Fruit fly (Drosophila melanogaster): Measurements from ENCODE around the gene CG9330.

CG9330 gene

DNA sequence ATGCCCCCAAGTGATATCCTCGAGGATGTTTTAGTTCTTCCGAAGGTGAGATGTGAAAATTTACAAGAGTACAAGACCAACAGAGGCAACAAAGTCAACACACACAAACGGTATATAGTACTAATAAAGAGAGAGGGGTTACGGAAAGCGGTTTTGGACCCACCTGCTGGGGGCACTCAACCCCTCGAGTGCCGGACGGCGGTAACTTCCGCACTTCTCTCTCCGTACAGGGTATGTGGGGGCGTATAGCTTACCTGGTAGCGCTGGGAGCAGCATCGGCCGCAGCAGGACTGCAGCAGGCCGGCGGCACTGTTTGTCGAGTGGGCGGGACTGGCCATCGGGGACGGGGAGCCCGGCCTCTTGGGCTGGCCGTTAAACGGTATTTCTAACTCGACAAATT, 16.6 kb upstream of the CG9330 start:
- TF ChIP-seq Crg-1 (GFP tag; optimal IDR thresholded peaks at IDR 0.05) (no peak), cnc (optimal IDR thresholded peaks at IDR 0.05) (no peak), CG33017 (tag; optimal IDR thresholded peaks at IDR 0.05) (no peak), CG7045 (GFP tag; optimal IDR thresholded peaks at IDR 0.05) (no peak)

DNA sequence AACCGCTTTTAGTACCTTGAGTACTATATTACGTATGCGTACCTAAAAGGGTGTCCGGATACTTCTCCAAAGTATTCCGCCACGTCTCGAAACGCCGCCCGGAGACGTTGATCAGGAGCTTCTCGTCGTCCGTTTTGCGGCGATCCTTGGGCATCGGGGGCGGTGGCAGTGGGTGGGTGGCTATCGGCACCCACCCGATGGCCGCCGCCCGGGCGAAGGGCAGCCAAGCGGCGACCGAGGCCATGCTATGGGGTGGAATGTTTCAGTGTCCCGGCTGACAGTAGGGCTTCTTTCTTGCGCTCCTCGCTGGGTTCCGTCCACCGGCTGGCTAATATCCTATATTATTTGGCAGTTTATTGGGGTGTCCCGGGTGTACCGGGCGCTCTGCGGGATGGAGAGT, 11.6 kb upstream of the CG9330 start:
- no peak for TF ChIP-seq ovo (GFP tag; optimal IDR thresholded peaks at IDR 0.05)
- no peak for TF ChIP-seq CG14711 (tag; optimal IDR thresholded peaks at IDR 0.05)
- no peak for TF ChIP-seq Clk (GFP tag; optimal IDR thresholded peaks at IDR 0.05)
- no peak for TF ChIP-seq bab1 (GFP tag; optimal IDR thresholded peaks at IDR 0.05)
- no peak for TF ChIP-seq CG12768 (GFP tag; optimal IDR thresholded peaks at IDR 0.05)
- no peak for TF ChIP-seq cnc (optimal IDR thresholded peaks at IDR 0.05)
- TF ChIP-seq Crg-1 (GFP tag; optimal IDR thresholded peaks at IDR 0.05), result no peak
- no peak for TF ChIP-seq Hr96 (GFP tag; optimal IDR thresholded peaks at IDR 0.05)

DNA sequence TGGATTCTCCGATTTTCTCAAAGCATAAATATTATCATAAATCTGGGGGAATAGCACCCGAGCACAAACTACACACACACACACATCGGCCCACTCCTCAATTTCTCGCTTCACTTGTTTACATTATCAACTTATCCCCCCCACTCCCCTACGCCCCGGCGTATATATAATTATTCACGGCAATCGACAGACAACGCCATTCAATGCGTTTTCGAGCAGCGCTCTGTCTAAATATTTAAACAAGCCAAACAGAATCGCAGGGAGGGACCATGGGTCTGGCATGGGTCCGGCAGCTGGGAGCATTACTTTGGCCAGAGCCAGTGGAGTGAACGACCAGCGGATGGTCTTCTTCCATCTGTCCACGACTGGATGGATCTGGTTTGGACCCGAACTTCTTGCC, 10.4 kb upstream of the CG9330 start:
- TF ChIP-seq CG5204 (GFP tag; optimal IDR thresholded peaks at IDR 0.05) (no peak), Crg-1 (GFP tag; optimal IDR thresholded peaks at IDR 0.05) (no peak), toe (GFP tag; optimal IDR thresholded peaks at IDR 0.05) (no peak), CG7101 (tag; optimal IDR thresholded peaks at IDR 0.05) (peak; percentile 35)

DNA sequence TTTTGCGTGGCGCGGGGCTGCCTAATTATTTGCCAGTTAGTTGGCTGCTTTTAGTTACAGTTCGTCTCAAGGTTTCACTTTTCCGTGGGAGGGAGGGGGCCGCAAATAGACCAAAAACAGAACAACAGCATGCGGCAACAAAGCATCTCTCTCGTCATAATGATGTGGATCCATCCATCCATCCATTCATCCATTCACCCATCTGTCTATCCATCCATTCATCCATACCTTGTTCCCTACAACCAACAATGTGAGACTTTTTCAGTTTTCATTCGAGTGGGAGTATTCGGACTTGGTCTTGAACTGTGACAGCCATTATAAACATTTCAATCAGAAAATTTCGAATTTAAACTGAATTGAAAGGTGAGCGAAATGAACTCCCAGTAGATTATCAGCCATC, 6.7 kb upstream of the CG9330 start:
- no peak for TF ChIP-seq CG1620 (GFP tag; optimal IDR thresholded peaks at IDR 0.05)
- TF ChIP-seq Crg-1 (GFP tag; optimal IDR thresholded peaks at IDR 0.05), result no peak
- no peak for TF ChIP-seq CG5204 (GFP tag; optimal IDR thresholded peaks at IDR 0.05)
- TF ChIP-seq pad (GFP tag; optimal IDR thresholded peaks at IDR 0.05), result no peak
- no peak for TF ChIP-seq CG33017 (tag; optimal IDR thresholded peaks at IDR 0.05)
- no peak for TF ChIP-seq tj (GFP tag; optimal IDR thresholded peaks at IDR 0.05)
- no peak for TF ChIP-seq CG12768 (GFP tag; optimal IDR thresholded peaks at IDR 0.05)
- no peak for TF ChIP-seq Clk (GFP tag; optimal IDR thresholded peaks at IDR 0.05)
- no peak for TF ChIP-seq toe (GFP tag; optimal IDR thresholded peaks at IDR 0.05)
- no peak for TF ChIP-seq cic (GFP tag; optimal IDR thresholded peaks at IDR 0.05)
- no peak for TF ChIP-seq ovo (GFP tag; optimal IDR thresholded peaks at IDR 0.05)
- TF ChIP-seq CG14711 (tag; optimal IDR thresholded peaks at IDR 0.05), result no peak
- TF ChIP-seq cnc (optimal IDR thresholded peaks at IDR 0.05), result no peak
- TF ChIP-seq bab1 (GFP tag; optimal IDR thresholded peaks at IDR 0.05), result no peak
- TF ChIP-seq kay (GFP tag; ENCODE audit: borderline replicate concordance), result no peak
- no peak for TF ChIP-seq Mnt (GFP tag; optimal IDR thresholded peaks at IDR 0.05)
- no peak for TF ChIP-seq CG7045 (GFP tag; optimal IDR thresholded peaks at IDR 0.05)
- no peak for TF ChIP-seq CG7101 (tag; optimal IDR thresholded peaks at IDR 0.05)
- no peak for TF ChIP-seq Hr96 (GFP tag; optimal IDR thresholded peaks at IDR 0.05)
- no peak for TF ChIP-seq CG11617 (GFP tag; optimal IDR thresholded peaks at IDR 0.05)

DNA sequence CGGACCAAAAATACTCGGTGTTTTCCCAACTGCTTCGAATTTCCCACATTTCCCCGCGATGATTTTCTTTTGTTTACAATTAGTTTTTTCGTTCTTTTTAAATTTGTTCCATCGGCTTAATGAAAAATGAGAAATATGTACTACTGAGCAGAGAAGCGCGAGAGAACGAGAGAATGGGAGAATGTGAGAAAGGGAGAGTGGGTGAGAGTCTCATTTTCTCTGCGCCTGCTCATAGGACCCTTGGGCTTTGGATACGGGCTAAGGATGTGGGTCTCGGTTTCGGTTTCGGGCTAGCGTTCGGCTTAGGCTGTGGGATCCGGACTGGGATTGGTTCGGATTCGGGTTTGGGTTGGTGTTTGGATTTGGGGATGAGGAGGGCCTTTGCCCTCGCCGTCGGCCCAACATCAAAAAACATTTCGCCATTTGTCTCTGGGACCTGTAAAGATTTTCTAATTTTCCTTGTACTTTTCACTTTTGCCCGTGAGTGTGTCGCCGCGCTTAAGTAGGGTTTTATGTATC, 5.3 kb upstream of the CG9330 start:
- no peak for TF ChIP-seq CG14711 (tag; optimal IDR thresholded peaks at IDR 0.05)
- no peak for TF ChIP-seq tj (GFP tag; optimal IDR thresholded peaks at IDR 0.05)
- TF ChIP-seq Mnt (GFP tag; optimal IDR thresholded peaks at IDR 0.05), result no peak
- TF ChIP-seq ovo (GFP tag; optimal IDR thresholded peaks at IDR 0.05), result no peak
- TF ChIP-seq Hr96 (GFP tag; optimal IDR thresholded peaks at IDR 0.05), result no peak
- no peak for TF ChIP-seq Crg-1 (GFP tag; optimal IDR thresholded peaks at IDR 0.05)
- no peak for TF ChIP-seq toe (GFP tag; optimal IDR thresholded peaks at IDR 0.05)
- TF ChIP-seq bab1 (GFP tag; optimal IDR thresholded peaks at IDR 0.05), result no peak
- TF ChIP-seq CG12768 (GFP tag; optimal IDR thresholded peaks at IDR 0.05), result no peak

DNA sequence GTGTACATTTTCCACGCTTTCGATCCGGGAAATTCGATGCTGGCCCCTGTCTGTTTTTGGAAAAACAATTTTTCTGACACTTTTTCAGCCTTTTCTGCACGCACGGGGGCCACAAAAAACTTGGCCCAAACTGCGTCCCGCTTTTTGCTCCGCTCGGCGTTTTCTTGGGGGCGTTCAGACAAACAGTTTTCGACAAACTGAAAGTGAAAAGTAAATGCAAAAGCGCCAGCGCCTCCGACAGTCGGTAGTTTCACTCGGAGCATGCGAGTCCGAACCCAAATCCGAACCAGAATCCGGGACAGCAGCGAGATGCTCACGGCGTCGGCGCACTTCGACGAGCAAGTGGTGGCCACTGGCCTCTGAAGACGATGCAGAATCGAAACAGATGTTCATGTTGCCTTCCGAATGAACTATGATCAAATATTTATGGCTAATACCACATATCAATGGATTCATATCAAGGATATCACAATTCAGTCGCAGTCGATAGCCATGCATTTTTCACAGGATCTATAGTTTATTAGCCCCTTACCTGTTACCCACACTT, 1.6 kb upstream of the CG9330 start, which contains the start of gene Shal:
Gene Shal (minus strand): TSS at position 200 of the 547 bp plus-strand sequence.
- no peak for TF ChIP-seq kay (GFP tag; ENCODE audit: borderline replicate concordance)
- TF ChIP-seq CG5204 (GFP tag; optimal IDR thresholded peaks at IDR 0.05), result no peak
- no peak for TF ChIP-seq CG11617 (GFP tag; optimal IDR thresholded peaks at IDR 0.05)
- no peak for TF ChIP-seq CG7101 (tag; optimal IDR thresholded peaks at IDR 0.05)
- no peak for TF ChIP-seq bab1 (GFP tag; optimal IDR thresholded peaks at IDR 0.05)
- TF ChIP-seq ovo (GFP tag; optimal IDR thresholded peaks at IDR 0.05), result no peak
- TF ChIP-seq tj (GFP tag; optimal IDR thresholded peaks at IDR 0.05), result no peak
- no peak for TF ChIP-seq CG7045 (GFP tag; optimal IDR thresholded peaks at IDR 0.05)
- TF ChIP-seq toe (GFP tag; optimal IDR thresholded peaks at IDR 0.05), result no peak
- TF ChIP-seq CG14711 (tag; optimal IDR thresholded peaks at IDR 0.05), result no peak
- no peak for TF ChIP-seq CG12768 (GFP tag; optimal IDR thresholded peaks at IDR 0.05)
- no peak for TF ChIP-seq cnc (optimal IDR thresholded peaks at IDR 0.05)
- TF ChIP-seq Hr96 (GFP tag; optimal IDR thresholded peaks at IDR 0.05), result no peak
- no peak for TF ChIP-seq pad (GFP tag; optimal IDR thresholded peaks at IDR 0.05)
- no peak for TF ChIP-seq CG1620 (GFP tag; optimal IDR thresholded peaks at IDR 0.05)
- no peak for TF ChIP-seq Mnt (GFP tag; optimal IDR thresholded peaks at IDR 0.05)
- TF ChIP-seq cic (GFP tag; optimal IDR thresholded peaks at IDR 0.05), result no peak

DNA sequence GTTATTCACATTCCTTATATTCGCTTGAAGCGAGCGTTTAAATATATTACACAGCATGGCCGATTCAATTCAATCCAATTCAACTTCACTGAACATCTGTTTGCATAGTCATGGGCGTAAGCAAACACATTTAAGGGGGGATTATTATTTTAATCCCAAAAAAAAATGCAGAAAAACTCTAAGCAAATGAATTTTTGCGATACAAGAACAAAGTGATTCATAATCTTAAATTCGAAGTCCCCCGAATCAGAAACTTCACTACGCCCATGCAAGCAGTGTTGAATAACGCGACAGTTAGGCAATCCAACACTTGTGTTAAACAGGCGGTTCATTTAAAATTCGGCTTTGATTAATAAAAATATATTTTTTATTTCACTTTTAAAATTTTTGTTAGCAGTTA, 4.4 kb downstream of the CG9330 start, which contains the start of gene CG14100:
Gene CG14100 (minus strand): TSS at position 103 of the 400 bp plus-strand sequence.
- peak; percentile 100 for TF ChIP-seq ovo (GFP tag; optimal IDR thresholded peaks at IDR 0.05)
- TF ChIP-seq CG33017 (tag; optimal IDR thresholded peaks at IDR 0.05), result peak; percentile 100
- peak; percentile 100 for TF ChIP-seq toe (GFP tag; optimal IDR thresholded peaks at IDR 0.05)
- TF ChIP-seq CG11617 (GFP tag; optimal IDR thresholded peaks at IDR 0.05), result peak; percentile 100
- TF ChIP-seq CG14711 (tag; optimal IDR thresholded peaks at IDR 0.05), result peak; percentile 100
- peak; percentile 100 for TF ChIP-seq CG5204 (GFP tag; optimal IDR thresholded peaks at IDR 0.05)
- peak; percentile 100 for TF ChIP-seq CG7045 (GFP tag; optimal IDR thresholded peaks at IDR 0.05)
- peak; percentile 98 for TF ChIP-seq pad (GFP tag; optimal IDR thresholded peaks at IDR 0.05)
- peak; percentile 100 for TF ChIP-seq kay (GFP tag; ENCODE audit: borderline replicate concordance)
- TF ChIP-seq Crg-1 (GFP tag; optimal IDR thresholded peaks at IDR 0.05), result peak; percentile 100
- TF ChIP-seq CG7101 (tag; optimal IDR thresholded peaks at IDR 0.05), result peak; percentile 100
- peak; percentile 100 for TF ChIP-seq Hr96 (GFP tag; optimal IDR thresholded peaks at IDR 0.05)
- TF ChIP-seq CG12768 (GFP tag; optimal IDR thresholded peaks at IDR 0.05), result peak; percentile 100
- TF ChIP-seq Clk (GFP tag; optimal IDR thresholded peaks at IDR 0.05), result peak; percentile 100
- peak; percentile 100 for TF ChIP-seq Mnt (GFP tag; optimal IDR thresholded peaks at IDR 0.05)
- TF ChIP-seq bab1 (GFP tag; optimal IDR thresholded peaks at IDR 0.05), result peak; percentile 100
- no peak for TF ChIP-seq cnc (optimal IDR thresholded peaks at IDR 0.05)
- peak; percentile 98 for TF ChIP-seq cic (GFP tag; optimal IDR thresholded peaks at IDR 0.05)
- TF ChIP-seq CG1620 (GFP tag; optimal IDR thresholded peaks at IDR 0.05), result peak; percentile 100
- TF ChIP-seq tj (GFP tag; optimal IDR thresholded peaks at IDR 0.05), result peak; percentile 98

Measured in whole organism, adult.